Fruit fly (Drosophila melanogaster) whole organism, prepupa: ENCODE data around the gene Aasdh.
A peak's percentile ranks its signal among the peaks of the same experiment; 100 is the strongest.

Source experiments
- CG11762 ChIP-seq: fragments of 200-800 bp; sonication (Bioruptor generic); optimal IDR thresholded peaks from 3 replicates; lab custom pipeline; 2016; ENCODE audit warnings: missing biosample characterization, missing genetic modification characterization; ENCODE audit not compliant: insufficient read depth
- CG15336 ChIP-seq: fragments of 200-800 bp; sonication (Bioruptor generic); IDR thresholded peaks from 2 replicates; pipeline ENCODE4 v1.3.6; 2022; ENCODE audit warnings: missing biosample characterization, missing genetic modification characterization
- CG8119 ChIP-seq: fragments of 200-800 bp; sonication (Bioruptor generic); IDR thresholded peaks from 3 replicates; pipeline ENCODE4 v1.3.6; 2022; ENCODE audit warnings: missing biosample characterization, missing genetic modification characterization
- CG8319 ChIP-seq: fragments of 200-800 bp; sonication (Bioruptor generic); optimal IDR thresholded peaks from 3 replicates; lab custom pipeline; 2016; ENCODE audit warnings: missing biosample characterization, missing genetic modification characterization
- Gug ChIP-seq: fragments of 200-800 bp; sonication (Bioruptor generic); IDR thresholded peaks from 2 replicates; pipeline ENCODE4 v1.3.6; 2022; ENCODE audit warnings: missing biosample characterization, missing genetic modification characterization
- Lpt ChIP-seq: fragments of 200-800 bp; sonication (Bioruptor generic); optimal IDR thresholded peaks from 3 replicates; lab custom pipeline; 2016; ENCODE audit warnings: missing biosample characterization, missing genetic modification characterization
- OdsH ChIP-seq: fragments of 200-800 bp; sonication (Bioruptor generic); optimal IDR thresholded peaks from 3 replicates; lab custom pipeline; 2016; ENCODE audit warnings: missing biosample characterization, missing genetic modification characterization
- achi ChIP-seq: fragments of 200-800 bp; sonication (Bioruptor generic); optimal IDR thresholded peaks from 3 replicates; lab custom pipeline; 2016; ENCODE audit warnings: missing biosample characterization, missing genetic modification characterization
- dsx ChIP-seq: fragments of 200-800 bp; optimal IDR thresholded peaks from 3 replicates; lab custom pipeline; 2019; ENCODE audit warnings: missing biosample characterization, mild to moderate bottlenecking, missing genetic modification characterization, moderate library complexity; ENCODE audit not compliant: poor library complexity, severe bottlenecking
- svp ChIP-seq: fragments of 200-800 bp; sonication (Bioruptor generic); peaks from one replicate; lab custom pipeline; 2016; ENCODE audit warnings: missing biosample characterization, missing genetic modification characterization

DNA sequence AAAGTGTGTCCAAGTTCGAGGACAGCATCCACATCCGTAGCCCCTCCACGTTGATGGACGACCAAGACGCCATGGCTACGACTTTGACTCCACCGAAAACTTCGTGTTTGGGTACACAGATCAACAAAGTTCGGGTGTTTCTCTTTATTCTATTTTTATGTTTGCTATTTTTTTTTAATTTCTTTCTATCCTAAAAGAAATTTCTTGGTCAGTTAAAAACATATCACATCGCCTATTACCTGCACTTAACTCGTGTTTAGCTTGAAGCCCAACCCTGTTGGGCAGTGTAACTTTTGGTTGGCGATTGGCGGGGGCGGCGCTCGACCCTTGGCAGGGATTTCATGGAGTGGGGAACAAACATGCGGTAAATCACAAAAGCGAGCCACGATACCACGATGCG lies 24.1 kb upstream of the Aasdh start:
- TF ChIP-seq CG15336 (GFP tag; lab: Robert Waterston, UW): peak; percentile 72
- peak; percentile 72 for TF ChIP-seq CG8319 (GFP tag; lab: Kevin White, UChicago)
- peak; percentile 36 for TF ChIP-seq Lpt
- peak; percentile 50 for TF ChIP-seq CG11762 (GFP tag; lab: Kevin White, UChicago)
- peak; percentile 68 for TF ChIP-seq achi (GFP tag; lab: Kevin White, UChicago)
- TF ChIP-seq dsx (GFP tag; lab: Kevin White, UChicago): peak; percentile 63
- TF ChIP-seq OdsH: peak; percentile 66
- TF ChIP-seq Gug (GFP tag; lab: Robert Waterston, UW): peak; percentile 40; the same call in 1 of the 2 replicates
- peak; percentile 94 for TF ChIP-seq svp (GFP tag; lab: Kevin White, UChicago)
- TF ChIP-seq CG8119: peak; percentile 71; the same call in 2 of the 3 replicates
